Fruit fly (Drosophila melanogaster) whole organism, wandering third instar larva: Measurements from ENCODE around the gene Diap1.
A peak's percentile ranks its signal among the peaks of the same experiment; 100 is the strongest.

ENCODE experiments used
- Abd-B ChIP-seq: fragments of >200 bp; optimal IDR thresholded peaks from 2 replicates; lab custom pipeline; 2017; ENCODE audit warnings: missing biosample characterization, missing genetic modification characterization
- CG32264 ChIP-seq: fragments of 200-800 bp; sonication (Bioruptor generic); optimal IDR thresholded peaks from 2 replicates; lab custom pipeline; 2016; ENCODE audit warnings: missing biosample characterization, missing genetic modification characterization
- CG9705 ChIP-seq: fragments of 200-800 bp; sonication (Bioruptor generic); optimal IDR thresholded peaks from 2 replicates; lab custom pipeline; 2018; ENCODE audit warnings: missing biosample characterization, mild to moderate bottlenecking, missing genetic modification characterization
- CrebA ChIP-seq: fragments of 200-800 bp; sonication (Bioruptor generic); optimal IDR thresholded peaks from 2 replicates; lab custom pipeline; 2016; ENCODE audit warnings: missing biosample characterization, mild to moderate bottlenecking, missing genetic modification characterization, borderline replicate concordance
- Dfd ChIP-seq: fragments of >200 bp; optimal IDR thresholded peaks from 2 replicates; lab custom pipeline; 2017; ENCODE audit warnings: missing biosample characterization, missing genetic modification characterization
- Dif ChIP-seq: fragments of 200-275, 200-300 bp; sonication (Bioruptor generic); optimal IDR thresholded peaks from 2 replicates; lab custom pipeline; 2018; ENCODE audit warnings: missing biosample characterization, missing genetic modification characterization; ENCODE audit not compliant: partially characterized antibody
- GATAd ChIP-seq: sonication (Bioruptor generic); optimal IDR thresholded peaks from 2 replicates; lab custom pipeline; 2016; ENCODE audit warnings: missing biosample characterization, missing genetic modification characterization
- HLH106 ChIP-seq: fragments of 200-800 bp; optimal IDR thresholded peaks from 3 replicates; lab custom pipeline; 2019; ENCODE audit warnings: missing biosample characterization, mild to moderate bottlenecking, missing genetic modification characterization, moderate library complexity
- Hnf4 ChIP-seq: fragments of 200-800 bp; sonication (Bioruptor generic); optimal IDR thresholded peaks from 2 replicates; lab custom pipeline; 2016; ENCODE audit warnings: missing biosample characterization, mild to moderate bottlenecking, missing genetic modification characterization
- Hr78 ChIP-seq: fragments of >200 bp; optimal IDR thresholded peaks from 2 replicates; lab custom pipeline; 2017; ENCODE audit warnings: missing biosample characterization, missing genetic modification characterization
- Hr83 ChIP-seq: fragments of 200-300 bp; sonication (Bioruptor generic); optimal IDR thresholded peaks from 2 replicates; lab custom pipeline; 2016; ENCODE audit warnings: missing biosample characterization, mild to moderate bottlenecking, missing genetic modification characterization, moderate library complexity; ENCODE audit not compliant: poor library complexity, severe bottlenecking
- Jra ChIP-seq: sonication (Bioruptor generic); optimal IDR thresholded peaks from 2 replicates; lab custom pipeline; 2016; ENCODE audit warnings: missing biosample characterization, missing genetic modification characterization
- Mio ChIP-seq: sonication (Bioruptor generic); optimal IDR thresholded peaks from 2 replicates; lab custom pipeline; 2016; ENCODE audit warnings: missing biosample characterization, missing genetic modification characterization
- Myc ChIP-seq: fragments of >200 bp; optimal IDR thresholded peaks from 2 replicates; lab custom pipeline; 2017
- N ChIP-seq: fragments of >200 bp; optimal IDR thresholded peaks from 2 replicates; lab custom pipeline; 2018; ENCODE audit warnings: missing biosample characterization, missing external identifiers, missing genetic modification characterization
- OdsH ChIP-seq: fragments of 200-800 bp; sonication (Bioruptor generic); optimal IDR thresholded peaks from 2 replicates; lab custom pipeline; 2016; ENCODE audit warnings: missing biosample characterization, mild to moderate bottlenecking, missing genetic modification characterization
- Rel ChIP-seq, 2 experiments: fragments of 200-800 bp; sonication (Bioruptor generic) in 1 of 2; optimal IDR thresholded peaks; 2 replicates in 1 of 2; 3 replicates in 1 of 2; lab custom pipeline; 2016 to 2019; ENCODE audit warnings: mild to moderate bottlenecking in 2 of 2, missing biosample characterization in 2 of 2, missing genetic modification characterization in 2 of 2, moderate library complexity in 1 of 2
- Sp1 ChIP-seq: fragments of 200-800 bp; sonication (Bioruptor generic); optimal IDR thresholded peaks from 3 replicates; lab custom pipeline; 2019; ENCODE audit warnings: missing biosample characterization, mild to moderate bottlenecking, missing genetic modification characterization, moderate library complexity
- Vsx2 ChIP-seq: fragments of 200-300, 225-300 bp; sonication (Bioruptor generic); optimal IDR thresholded peaks from 2 replicates; lab custom pipeline; 2018; ENCODE audit warnings: missing biosample characterization, missing genetic modification characterization; ENCODE audit not compliant: partially characterized antibody
- br ChIP-seq: fragments of 200-800 bp; sonication (Bioruptor generic); optimal IDR thresholded peaks from 2 replicates; lab custom pipeline; 2016; ENCODE audit warnings: missing biosample characterization, missing genetic modification characterization
- brk ChIP-seq: fragments of 200-800 bp; sonication (Bioruptor generic); optimal IDR thresholded peaks from 2 replicates; lab custom pipeline; 2016; ENCODE audit warnings: missing biosample characterization, mild to moderate bottlenecking, missing genetic modification characterization
- dl ChIP-seq, 2 experiments: fragments of 175-275, 200-275 bp in 1 of 2; fragments of 200-275 bp in 1 of 2; sonication (Bioruptor generic); optimal IDR thresholded peaks; lab custom pipeline; 2018; ENCODE audit warnings: mild to moderate bottlenecking in 2 of 2, missing biosample characterization in 2 of 2, missing genetic modification characterization in 2 of 2, moderate library complexity in 2 of 2; ENCODE audit not compliant: partially characterized antibody in 2 of 2, insufficient read depth in 1 of 2
- dmrt93B ChIP-seq: fragments of 200-800 bp; sonication (Bioruptor generic); optimal IDR thresholded peaks from 2 replicates; lab custom pipeline; 2018; ENCODE audit warnings: missing biosample characterization, mild to moderate bottlenecking, missing genetic modification characterization
- dsf ChIP-seq: sonication (Bioruptor generic); optimal IDR thresholded peaks from 2 replicates; lab custom pipeline; 2016; ENCODE audit warnings: missing biosample characterization, missing genetic modification characterization, borderline replicate concordance
- ey ChIP-seq: fragments of 200-800 bp; sonication (Bioruptor generic); optimal IDR thresholded peaks from 2 replicates; lab custom pipeline; 2016; ENCODE audit warnings: missing biosample characterization, missing genetic modification characterization
- foxo ChIP-seq, 2 experiments: fragments of 200-800 bp; sonication (Bioruptor generic); optimal IDR thresholded peaks; 2 replicates in 1 of 2; 3 replicates in 1 of 2; lab custom pipeline; 2016 to 2017; ENCODE audit warnings: missing biosample characterization in 2 of 2, missing genetic modification characterization in 2 of 2
- fru ChIP-seq: fragments of 200-800 bp; sonication (Bioruptor generic); optimal IDR thresholded peaks from 3 replicates; lab custom pipeline; 2016; ENCODE audit warnings: missing biosample characterization, mild to moderate bottlenecking, missing genetic modification characterization
- h ChIP-seq: fragments of 200-800 bp; sonication (Bioruptor generic); optimal IDR thresholded peaks from 3 replicates; lab custom pipeline; 2016; ENCODE audit warnings: missing biosample characterization, mild to moderate bottlenecking, missing genetic modification characterization
- jim ChIP-seq: fragments of 175-275, 200-325 bp; sonication (Bioruptor generic); optimal IDR thresholded peaks from 2 replicates; lab custom pipeline; 2016; ENCODE audit warnings: missing biosample characterization, mild to moderate bottlenecking, missing genetic modification characterization
- lola ChIP-seq: fragments of >200 bp; optimal IDR thresholded peaks from 2 replicates; lab custom pipeline; 2017; ENCODE audit warnings: missing biosample characterization, missing genetic modification characterization
- pan ChIP-seq: fragments of >200 bp; optimal IDR thresholded peaks from 2 replicates; lab custom pipeline; 2017
- psq ChIP-seq: fragments of 200-800 bp; sonication (Bioruptor generic); optimal IDR thresholded peaks from 3 replicates; lab custom pipeline; 2017; ENCODE audit warnings: missing biosample characterization, mild to moderate bottlenecking, missing genetic modification characterization, moderate library complexity
- rgr ChIP-seq: fragments of 200-800 bp; sonication (Bioruptor generic); optimal IDR thresholded peaks from 3 replicates; lab custom pipeline; 2016; ENCODE audit warnings: missing biosample characterization, mild to moderate bottlenecking, missing genetic modification characterization
- sage ChIP-seq: fragments of 200-800 bp; sonication (Bioruptor generic); optimal IDR thresholded peaks from 2 replicates; lab custom pipeline; 2016; ENCODE audit warnings: missing biosample characterization, mild to moderate bottlenecking, missing genetic modification characterization
- sv ChIP-seq: fragments of 200-800 bp; sonication (Bioruptor generic); optimal IDR thresholded peaks from 3 replicates; lab custom pipeline; 2016; ENCODE audit warnings: missing biosample characterization, missing genetic modification characterization
- tai ChIP-seq: sonication (Bioruptor generic); optimal IDR thresholded peaks from 2 replicates; lab custom pipeline; 2016; ENCODE audit warnings: missing biosample characterization, missing genetic modification characterization
- usp ChIP-seq: fragments of >200 bp; optimal IDR thresholded peaks from 2 replicates; lab custom pipeline; 2017; ENCODE audit warnings: missing biosample characterization, missing genetic modification characterization
- woc ChIP-seq: sonication (Bioruptor generic); optimal IDR thresholded peaks from 2 replicates; lab custom pipeline; 2016; ENCODE audit warnings: missing biosample characterization, mild to moderate bottlenecking, missing genetic modification characterization

The Diap1 gene

DNA sequence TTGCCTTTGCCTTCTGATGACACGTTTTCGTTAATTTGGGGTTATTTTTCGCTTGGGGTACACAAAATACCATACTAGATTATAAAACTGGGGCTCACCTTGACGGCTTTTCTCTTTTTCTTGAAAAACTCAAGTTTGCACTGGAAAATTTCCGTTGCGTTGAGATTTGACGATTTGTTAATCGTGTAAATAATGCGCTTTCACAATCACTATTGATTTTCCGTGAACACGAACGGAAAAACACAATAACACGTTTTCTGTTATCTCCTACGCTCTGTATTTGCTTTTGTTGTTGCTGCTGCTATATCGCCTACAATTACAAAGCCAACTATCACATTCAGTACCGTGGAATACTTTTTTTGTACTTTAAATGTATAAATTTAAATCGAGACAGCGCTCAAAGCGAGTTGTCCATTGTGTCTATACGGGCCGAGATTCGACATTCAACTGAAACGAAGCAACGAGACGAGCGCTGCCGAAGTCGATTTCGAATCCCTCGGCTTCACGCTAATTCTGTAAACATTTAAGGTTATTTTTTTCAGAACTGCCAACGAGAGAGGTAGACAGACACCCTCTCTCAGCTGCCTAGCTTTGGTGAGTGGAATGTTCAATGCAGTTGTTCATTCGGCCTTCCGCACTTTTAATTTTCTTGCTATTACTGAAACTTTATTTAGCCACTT lies 4.3 kb downstream of the Diap1 start:
- no peak for TF ChIP-seq dmrt93B (GFP tag; lab: Kevin White, UChicago)
- TF ChIP-seq Vsx2 (GFP tag; lab: Kevin White, UChicago), result peak; percentile 90
- TF ChIP-seq rgr (GFP tag; lab: Kevin White, UChicago), result peak; percentile 54
- TF ChIP-seq tai (GFP tag; lab: Kevin White, UChicago), result peak; percentile 14
- no peak for TF ChIP-seq woc (GFP tag; lab: Kevin White, UChicago)
- TF ChIP-seq dsf (GFP tag; lab: Kevin White, UChicago), result no peak
- TF ChIP-seq Myc (lab: Kevin White, UChicago), result no peak
- TF ChIP-seq Sp1 (GFP tag; lab: Kevin White, UChicago), result peak; percentile 45
- no peak for TF ChIP-seq sv (GFP tag; lab: Kevin White, UChicago)
- TF ChIP-seq N (GFP tag; lab: Kevin White, UChicago), result no peak
- TF ChIP-seq brk (GFP tag; lab: Kevin White, UChicago), result peak; percentile 60
- TF ChIP-seq pan (lab: Kevin White, UChicago), result no peak
- no peak for TF ChIP-seq Dfd
- TF ChIP-seq jim, result no peak
- no peak for TF ChIP-seq HLH106 (tag; lab: Kevin White, UChicago)
- no peak for TF ChIP-seq Abd-B (GFP tag; lab: Kevin White, UChicago)
- TF ChIP-seq Dif (GFP tag; lab: Kevin White, UChicago), result peak; percentile 85
- TF ChIP-seq psq (GFP tag; lab: Kevin White, UChicago), result no peak
- TF ChIP-seq CG9705 (GFP tag; lab: Kevin White, UChicago), result no peak
- peak; percentile 41 for TF ChIP-seq OdsH (GFP tag; lab: Kevin White, UChicago)
- no peak for TF ChIP-seq h
- TF ChIP-seq Rel (GFP tag; optimal IDR thresholded peaks at IDR 0.05; lab: Kevin White, UChicago), result no peak
- TF ChIP-seq Rel (tag; optimal IDR thresholded peaks at IDR 0.05; lab: Kevin White, UChicago), result peak; percentile 74
- TF ChIP-seq Mio, result no peak
- no peak for TF ChIP-seq lola
- peak; percentile 50 for TF ChIP-seq Hr83 (GFP tag; lab: Kevin White, UChicago)
- peak; percentile 57 for TF ChIP-seq CrebA (GFP tag; lab: Kevin White, UChicago)
- peak; percentile 37 for TF ChIP-seq br (GFP tag; lab: Kevin White, UChicago)
- TF ChIP-seq Hnf4, result peak; percentile 43
- no peak for TF ChIP-seq usp (GFP tag; lab: Kevin White, UChicago)
- peak in 1 of 2 experiments; percentile 5 for TF ChIP-seq foxo (GFP tag; optimal IDR thresholded peaks at IDR 0.05; lab: Kevin White, UChicago)
- TF ChIP-seq ey, result no peak
- no peak for TF ChIP-seq sage (GFP tag; lab: Kevin White, UChicago)
- TF ChIP-seq GATAd (GFP tag; lab: Kevin White, UChicago), result no peak
- TF ChIP-seq fru (GFP tag; lab: Kevin White, UChicago), result no peak
- TF ChIP-seq Jra (GFP tag; lab: Kevin White, UChicago), result no peak
- TF ChIP-seq Hr78 (GFP tag; lab: Kevin White, UChicago), result no peak
- TF ChIP-seq dl (GFP tag; optimal IDR thresholded peaks at IDR 0.05; lab: Kevin White, UChicago; ENCODE audit: insufficient read depth in 1 of 2, partially characterized antibody in 2 of 2), result peak in 1 of 2 experiments; percentile 67
- no peak for TF ChIP-seq CG32264 (GFP tag; lab: Kevin White, UChicago)

DNA sequence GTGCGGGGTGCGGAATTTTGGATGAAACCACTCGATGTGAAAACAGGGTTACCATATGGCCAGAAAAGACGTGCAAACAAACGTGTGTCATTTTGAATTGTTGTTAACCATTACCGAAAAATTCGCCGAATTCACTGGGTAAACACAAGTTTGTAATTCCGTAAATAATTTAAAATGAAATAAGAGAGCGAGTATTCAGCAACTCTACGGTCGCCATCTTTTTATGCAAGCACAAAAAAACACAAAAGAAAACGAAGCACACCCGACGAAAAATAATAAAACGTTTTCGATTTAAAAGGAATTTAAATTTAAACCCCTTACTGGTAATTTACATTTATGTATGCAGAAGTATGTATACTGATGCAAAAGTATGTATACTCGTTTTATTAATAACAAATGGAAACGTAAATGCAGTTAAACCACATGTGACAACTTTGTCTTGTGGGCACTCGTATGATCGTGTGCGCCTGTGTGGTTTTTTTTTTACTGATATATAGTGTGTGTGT lies 5.0 kb downstream of the Diap1 start:
- TF ChIP-seq Myc (lab: Kevin White, UChicago) (no peak), dsf (GFP tag; lab: Kevin White, UChicago) (peak; percentile 90), usp (GFP tag; lab: Kevin White, UChicago) (no peak), rgr (GFP tag; lab: Kevin White, UChicago) (peak; percentile 98), Dif (GFP tag; lab: Kevin White, UChicago) (no peak), dl (GFP tag; optimal IDR thresholded peaks at IDR 0.05; lab: Kevin White, UChicago; ENCODE audit: insufficient read depth in 1 of 2, partially characterized antibody in 2 of 2) (no peak), OdsH (GFP tag; lab: Kevin White, UChicago) (peak; percentile 97), h (peak; percentile 98), lola (no peak), Hr78 (GFP tag; lab: Kevin White, UChicago) (no peak), br (GFP tag; lab: Kevin White, UChicago) (peak; percentile 98), dmrt93B (GFP tag; lab: Kevin White, UChicago) (peak; percentile 71), HLH106 (tag; lab: Kevin White, UChicago) (peak; percentile 96), Abd-B (GFP tag; lab: Kevin White, UChicago) (no peak), Mio (peak; percentile 82), sv (GFP tag; lab: Kevin White, UChicago) (peak; percentile 95), woc (GFP tag; lab: Kevin White, UChicago) (peak; percentile 99), ey (peak; percentile 97), Hr83 (GFP tag; lab: Kevin White, UChicago) (peak; percentile 69), GATAd (GFP tag; lab: Kevin White, UChicago) (peak; percentile 50), jim (peak; percentile 2), CrebA (GFP tag; lab: Kevin White, UChicago) (peak; percentile 96), Jra (GFP tag; lab: Kevin White, UChicago) (peak; percentile 91), Dfd (no peak), Rel (GFP tag; optimal IDR thresholded peaks at IDR 0.05; lab: Kevin White, UChicago) (peak; percentile 94), Rel (tag; optimal IDR thresholded peaks at IDR 0.05; lab: Kevin White, UChicago) (peak; percentile 94), CG9705 (GFP tag; lab: Kevin White, UChicago) (peak; percentile 87), fru (GFP tag; lab: Kevin White, UChicago) (peak; percentile 97), Hnf4 (peak; percentile 95), foxo (GFP tag; optimal IDR thresholded peaks at IDR 0.05; lab: Kevin White, UChicago) (peak; percentile 88 to 97), N (GFP tag; lab: Kevin White, UChicago) (no peak), tai (GFP tag; lab: Kevin White, UChicago) (peak; percentile 90), psq (GFP tag; lab: Kevin White, UChicago) (peak; percentile 95), brk (GFP tag; lab: Kevin White, UChicago) (peak; percentile 98), sage (GFP tag; lab: Kevin White, UChicago) (peak; percentile 94), Vsx2 (GFP tag; lab: Kevin White, UChicago) (no peak), Sp1 (GFP tag; lab: Kevin White, UChicago) (peak; percentile 97), CG32264 (GFP tag; lab: Kevin White, UChicago) (peak; percentile 95), pan (lab: Kevin White, UChicago) (no peak)
- TF ChIP-seq, all 38 proteins: peak for 27
